Fruit fly (Drosophila melanogaster): ENCODE data around the gene iav.

- TF ChIP-seq CG8478 (optimal IDR thresholded peaks at IDR 0.05) = no peak
- TF ChIP-seq CTCF (optimal IDR thresholded peaks at IDR 0.05) = no peak
Observed at dm6 chrX:6866040-6866439, 52.3 kb downstream of the iav start.
